Fruit fly (Drosophila melanogaster) whole organism, wandering third instar larva: ENCODE data around the gene CG5273.

Experiments used
- CG9705 ChIP-seq: fragments of 200-800 bp; sonication (Bioruptor generic); optimal IDR thresholded peaks from 2 replicates; lab custom pipeline; 2018; ENCODE audit warnings: missing biosample characterization, mild to moderate bottlenecking, missing genetic modification characterization
- CrebA ChIP-seq: fragments of 200-800 bp; sonication (Bioruptor generic); optimal IDR thresholded peaks from 2 replicates; lab custom pipeline; 2016; ENCODE audit warnings: missing biosample characterization, mild to moderate bottlenecking, missing genetic modification characterization, borderline replicate concordance
- Hr78 ChIP-seq: fragments of >200 bp; optimal IDR thresholded peaks from 2 replicates; lab custom pipeline; 2017; ENCODE audit warnings: missing biosample characterization, missing genetic modification characterization
- br ChIP-seq: fragments of 200-800 bp; sonication (Bioruptor generic); optimal IDR thresholded peaks from 2 replicates; lab custom pipeline; 2016; ENCODE audit warnings: missing biosample characterization, missing genetic modification characterization
- dsf ChIP-seq: sonication (Bioruptor generic); optimal IDR thresholded peaks from 2 replicates; lab custom pipeline; 2016; ENCODE audit warnings: missing biosample characterization, missing genetic modification characterization, borderline replicate concordance
- ey ChIP-seq: fragments of 200-800 bp; sonication (Bioruptor generic); optimal IDR thresholded peaks from 2 replicates; lab custom pipeline; 2016; ENCODE audit warnings: missing biosample characterization, missing genetic modification characterization

dm6 chrX:768480-769123 is 9.2 kb downstream of the CG5273 start:
- no peak for TF ChIP-seq CG9705 (GFP tag; lab: Kevin White, UChicago)
- TF ChIP-seq CrebA (GFP tag; lab: Kevin White, UChicago): no peak
- TF ChIP-seq br (GFP tag; lab: Kevin White, UChicago): no peak
- no peak for TF ChIP-seq Hr78
- TF ChIP-seq dsf (GFP tag; lab: Kevin White, UChicago): no peak
- no peak for TF ChIP-seq ey (GFP tag; lab: Kevin White, UChicago)
